Worm (Caenorhabditis elegans) whole organism, L1 larva: ENCODE measurements around the gene try-4.

Experiments
- irx-1 ChIP-seq: sonication (generic microtip); optimal IDR thresholded peaks from 2 replicates; lab custom pipeline; 2016; ENCODE audit warnings: missing genetic modification characterization, missing compliant biosample characterization
- lin-13 ChIP-seq: fragments of 150-350 bp; optimal IDR thresholded peaks from 2 replicates; lab custom pipeline; 2014; ENCODE audit warnings: missing biosample characterization, missing genetic modification reagents, missing genetic modification characterization
- lin-15B ChIP-seq: fragments of 150-350 bp; sonication (generic microtip); optimal IDR thresholded peaks from 3 replicates; lab custom pipeline; 2014; ENCODE audit warnings: missing biosample characterization, missing genetic modification characterization
- nhr-11 ChIP-seq: fragments of 150-350 bp; optimal IDR thresholded peaks from 2 replicates; lab custom pipeline; 2014; ENCODE audit warnings: missing biosample characterization, missing genetic modification characterization
- snpc-4 ChIP-seq: fragments of 150-350 bp; optimal IDR thresholded peaks from 2 replicates; lab custom pipeline; 2014; ENCODE audit warnings: missing biosample characterization, missing genetic modification characterization
- unc-130 ChIP-seq: fragments of 150-350 bp; optimal IDR thresholded peaks from 2 replicates; lab custom pipeline; 2017; ENCODE audit warnings: missing biosample characterization, missing genetic modification characterization, inconsistent platforms

DNA sequence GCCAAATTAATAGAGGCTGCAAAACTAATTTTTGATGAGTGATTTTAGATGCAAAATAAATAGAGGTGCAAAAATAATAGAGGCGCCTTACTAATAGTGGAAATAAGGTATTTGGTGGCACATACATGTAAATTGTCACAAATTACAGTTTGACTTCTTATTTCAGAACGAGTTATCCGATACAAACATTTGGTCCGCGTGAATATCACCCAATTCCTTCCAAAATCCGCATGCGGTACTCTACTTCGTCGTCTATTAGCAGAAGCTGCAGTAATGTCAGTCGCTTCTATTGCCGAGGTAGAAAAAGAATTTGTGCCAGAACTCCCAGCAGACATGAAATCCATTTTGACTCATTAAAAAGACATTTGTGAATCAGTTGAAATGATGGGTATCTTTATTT lies 46.0 kb upstream of the try-4 start:
- no peak for TF ChIP-seq snpc-4 (tag; lab: Kevin White, UChicago)
- TF ChIP-seq lin-13 (GFP tag; lab: Kevin White, UChicago), result no peak
- TF ChIP-seq nhr-11 (tag; lab: Kevin White, UChicago), result no peak
- no peak for TF ChIP-seq irx-1 (tag; lab: Kevin White, UChicago)
- TF ChIP-seq unc-130 (tag; lab: Kevin White, UChicago), result no peak
- no peak for TF ChIP-seq lin-15B (tag; lab: Kevin White, UChicago)
